Fruit fly (Drosophila melanogaster) whole organism, embryonic: Measurements from ENCODE around the gene Fie.
A peak's percentile ranks its signal among the peaks of the same experiment; 100 is the strongest.

ENCODE experiments used
- ATbp ChIP-seq: fragments of 200-800 bp; sonication (Bioruptor generic); optimal IDR thresholded peaks from 2 replicates; lab custom pipeline; 2017; ENCODE audit warnings: missing biosample characterization, mild to moderate bottlenecking, missing genetic modification characterization, missing genetic modification reagents
- C15 ChIP-seq: fragments of 200-800 bp; sonication (Bioruptor generic); IDR thresholded peaks from 3 replicates; pipeline ENCODE4 v1.3.6; 2022; ENCODE audit warnings: missing biosample characterization, missing genetic modification characterization
- CG10565 ChIP-seq: fragments of 200-800 bp; sonication (Bioruptor generic); optimal IDR thresholded peaks from 3 replicates; lab custom pipeline; 2016; ENCODE audit warnings: missing biosample characterization, mild to moderate bottlenecking, missing genetic modification characterization
- CG11695 ChIP-seq: fragments of 200-800 bp; sonication (Bioruptor generic); IDR thresholded peaks from 3 replicates; pipeline ENCODE4 v1.3.6; 2022; ENCODE audit warnings: missing biosample characterization, missing genetic modification characterization
- CG14014 ChIP-seq: fragments of 200-800 bp; sonication (Bioruptor generic); IDR thresholded peaks from 2 replicates; pipeline ENCODE4 v1.3.6; 2022; ENCODE audit warnings: missing biosample characterization, missing genetic modification characterization
- CG15514 ChIP-seq: fragments of 200-800 bp; sonication (Bioruptor generic); optimal IDR thresholded peaks from 3 replicates; lab custom pipeline; 2017; ENCODE audit warnings: missing biosample characterization, missing genetic modification characterization, mild to moderate bottlenecking, moderate library complexity, missing genetic modification reagents
- CG15601 ChIP-seq: fragments of 200-800 bp; sonication (Bioruptor generic); optimal IDR thresholded peaks from 3 replicates; lab custom pipeline; 2019; ENCODE audit warnings: missing biosample characterization, mild to moderate bottlenecking, missing genetic modification characterization, moderate library complexity
- CG16779 ChIP-seq: fragments of 200-800 bp; sonication (Bioruptor generic); IDR thresholded peaks from 2 replicates; pipeline ENCODE4 v1.3.6; 2022; ENCODE audit warnings: missing biosample characterization, missing genetic modification characterization
- CG16863 ChIP-seq: fragments of 200-800 bp; sonication (Bioruptor generic); optimal IDR thresholded peaks from 3 replicates; lab custom pipeline; 2016; ENCODE audit warnings: missing biosample characterization, missing genetic modification characterization
- CG1832 ChIP-seq: fragments of 200-800 bp; sonication (Bioruptor generic); optimal IDR thresholded peaks from 2 replicates; lab custom pipeline; 2017; ENCODE audit warnings: missing biosample characterization, mild to moderate bottlenecking, missing genetic modification characterization, inconsistent platforms
- CG34422 ChIP-seq: fragments of 200-800 bp; sonication (Bioruptor generic); IDR thresholded peaks from 3 replicates; pipeline ENCODE4 v1.3.6; 2022; ENCODE audit warnings: missing biosample characterization, missing genetic modification characterization
- CG3847 ChIP-seq: fragments of 200-800 bp; sonication (Bioruptor generic); IDR thresholded peaks from 2 replicates; pipeline ENCODE4 v1.3.6; 2022; ENCODE audit warnings: missing biosample characterization, missing genetic modification characterization
- CG4360 ChIP-seq: fragments of 200-800 bp; sonication (Bioruptor generic); IDR thresholded peaks from 2 replicates; pipeline ENCODE4 v1.3.6; 2022; ENCODE audit warnings: missing biosample characterization, missing genetic modification characterization
- CG4707 ChIP-seq: fragments of 200-800 bp; sonication (Bioruptor generic); optimal IDR thresholded peaks from 2 replicates; lab custom pipeline; 2018; ENCODE audit warnings: missing biosample characterization, mild to moderate bottlenecking, missing genetic modification characterization, moderate library complexity
- CG7357 ChIP-seq: fragments of 200-800 bp; sonication (Bioruptor generic); IDR thresholded peaks from 3 replicates; pipeline ENCODE4 v1.3.6; 2022; ENCODE audit warnings: missing biosample characterization, missing genetic modification characterization
- CG7786 ChIP-seq: fragments of 200-800 bp; sonication (Bioruptor generic); optimal IDR thresholded peaks from 2 replicates; lab custom pipeline; 2016; ENCODE audit warnings: missing biosample characterization, missing genetic modification characterization
- Dek ChIP-seq: fragments of 200-800 bp; sonication (Bioruptor generic); optimal IDR thresholded peaks from 3 replicates; lab custom pipeline; 2019; ENCODE audit warnings: missing biosample characterization, mild to moderate bottlenecking, missing genetic modification characterization, moderate library complexity
- Dfd ChIP-seq, 2 experiments: fragments of >200 bp; optimal IDR thresholded peaks; 2 replicates each; lab custom pipeline; 2017; ENCODE audit warnings: missing biosample characterization in 2 of 2, missing genetic modification characterization in 2 of 2
- Doc3 ChIP-seq: fragments of 200-800 bp; sonication (Bioruptor generic); IDR thresholded peaks from 3 replicates; pipeline ENCODE4 v1.3.6; 2022; ENCODE audit warnings: missing biosample characterization, missing genetic modification characterization; ENCODE audit not compliant: partially characterized antibody
- HHEX ChIP-seq: fragments of 200-800 bp; sonication (Bioruptor generic); optimal IDR thresholded peaks from 3 replicates; lab custom pipeline; 2017; ENCODE audit warnings: missing biosample characterization, mild to moderate bottlenecking, missing genetic modification characterization, missing genetic modification reagents
- HLH3B ChIP-seq: fragments of 200-800 bp; sonication (Bioruptor generic); IDR thresholded peaks from 2 replicates; pipeline ENCODE4 v1.3.6; 2022; ENCODE audit warnings: missing biosample characterization, missing genetic modification characterization
- HLHmδ ChIP-seq: fragments of 200-800 bp; sonication (Bioruptor generic); optimal IDR thresholded peaks from 2 replicates; lab custom pipeline; 2018; ENCODE audit warnings: missing biosample characterization, mild to moderate bottlenecking, missing genetic modification characterization, moderate library complexity
- Hmr ChIP-seq: fragments of 200-800 bp; sonication (Bioruptor generic); optimal IDR thresholded peaks from 3 replicates; lab custom pipeline; 2017; ENCODE audit warnings: mild to moderate bottlenecking, missing biosample characterization, missing genetic modification reagents, missing genetic modification characterization
- Hmx ChIP-seq: fragments of 200-800 bp; sonication (Bioruptor generic); optimal IDR thresholded peaks from 2 replicates; lab custom pipeline; 2016; ENCODE audit warnings: missing biosample characterization, missing genetic modification characterization
- Hr3 ChIP-seq: fragments of 200-800 bp; sonication (Bioruptor generic); optimal IDR thresholded peaks from 3 replicates; lab custom pipeline; 2016; ENCODE audit warnings: missing biosample characterization, missing genetic modification characterization
- Hsf ChIP-seq: fragments of 200-800 bp; sonication (Bioruptor generic); optimal IDR thresholded peaks from 3 replicates; lab custom pipeline; 2016; ENCODE audit warnings: missing biosample characterization, missing genetic modification characterization
- Kr ChIP-seq: fragments of 200-800 bp; sonication (Bioruptor generic); optimal IDR thresholded peaks from 2 replicates; lab custom pipeline; 2017; ENCODE audit warnings: missing biosample characterization, mild to moderate bottlenecking, missing genetic modification characterization
- Lpt ChIP-seq: fragments of >200 bp; optimal IDR thresholded peaks from 2 replicates; lab custom pipeline; 2018; ENCODE audit warnings: missing biosample characterization, missing genetic modification characterization
- Spps ChIP-seq: fragments of 200-800 bp; sonication (Bioruptor generic); optimal IDR thresholded peaks from 2 replicates; lab custom pipeline; 2018; ENCODE audit warnings: missing biosample characterization, mild to moderate bottlenecking, missing genetic modification characterization
- Usf ChIP-seq: fragments of 200-800 bp; sonication (Bioruptor generic); optimal IDR thresholded peaks from 2 replicates; lab custom pipeline; 2017; ENCODE audit warnings: missing genotype, missing biosample characterization, missing genetic modification characterization
- bsh ChIP-seq, 2 experiments: fragments of 200-800 bp; sonication (Bioruptor generic); optimal IDR thresholded peaks; 2 replicates each; lab custom pipeline; 2017 to 2018; ENCODE audit warnings: mild to moderate bottlenecking in 2 of 2, missing biosample characterization in 2 of 2, missing genetic modification characterization in 2 of 2, moderate library complexity in 1 of 2
- cato ChIP-seq: fragments of 200-800 bp; sonication (Bioruptor generic); optimal IDR thresholded peaks from 2 replicates; lab custom pipeline; 2016; ENCODE audit warnings: missing biosample characterization, missing genetic modification characterization, borderline replicate concordance
- cg ChIP-seq: fragments of 200-800 bp; sonication (Bioruptor generic); optimal IDR thresholded peaks from 3 replicates; lab custom pipeline; 2019; ENCODE audit warnings: missing biosample characterization, mild to moderate bottlenecking, missing genetic modification characterization, moderate library complexity
- chif ChIP-seq, 2 experiments: fragments of 200-800 bp; sonication (Bioruptor generic); optimal IDR thresholded peaks; 3 replicates each; lab custom pipeline; 2016; ENCODE audit warnings: missing biosample characterization in 2 of 2, missing genetic modification characterization in 2 of 2
- crc ChIP-seq: fragments of 200-800 bp; sonication (Bioruptor generic); optimal IDR thresholded peaks from 2 replicates; lab custom pipeline; 2016; ENCODE audit warnings: missing biosample characterization, missing genetic modification characterization
- dm ChIP-seq: fragments of 200-800 bp; sonication (Bioruptor generic); optimal IDR thresholded peaks from 3 replicates; lab custom pipeline; 2016; ENCODE audit warnings: missing biosample characterization, missing genetic modification characterization
- dmrt11E ChIP-seq: fragments of 200-800 bp; sonication (Bioruptor generic); optimal IDR thresholded peaks from 3 replicates; lab custom pipeline; 2018; ENCODE audit warnings: missing biosample characterization, mild to moderate bottlenecking, missing genetic modification characterization, moderate library complexity
- en ChIP-seq: fragments of 200-800 bp; sonication (Bioruptor generic); optimal IDR thresholded peaks from 2 replicates; lab custom pipeline; 2016; ENCODE audit warnings: missing biosample characterization, missing genetic modification characterization
- ewg ChIP-seq: fragments of 200-800 bp; sonication (Bioruptor generic); optimal IDR thresholded peaks from 3 replicates; lab custom pipeline; 2017; ENCODE audit warnings: mild to moderate bottlenecking, missing biosample characterization, missing genetic modification reagents, missing genetic modification characterization
- gro ChIP-seq: fragments of 200-800 bp; sonication (Bioruptor generic); optimal IDR thresholded peaks from 2 replicates; lab custom pipeline; 2016; ENCODE audit warnings: missing biosample characterization, missing genetic modification characterization
- jumu ChIP-seq: fragments of 200-800 bp; sonication (Bioruptor generic); optimal IDR thresholded peaks from 3 replicates; lab custom pipeline; 2016; ENCODE audit warnings: missing biosample characterization, missing genetic modification characterization
- maf-S ChIP-seq: fragments of 200-800 bp; sonication (Bioruptor generic); optimal IDR thresholded peaks from 2 replicates; lab custom pipeline; 2016; ENCODE audit warnings: missing biosample characterization, missing genetic modification characterization
- mld ChIP-seq: fragments of 200-800 bp; sonication (Bioruptor generic); IDR thresholded peaks from 3 replicates; pipeline ENCODE4 v1.3.6; 2022; ENCODE audit warnings: missing biosample characterization, missing genetic modification characterization; ENCODE audit not compliant: partially characterized antibody
- p53 ChIP-seq: fragments of 200-800 bp; sonication (Bioruptor generic); optimal IDR thresholded peaks from 2 replicates; lab custom pipeline; 2016; ENCODE audit warnings: missing biosample characterization, missing genetic modification characterization
- sc ChIP-seq, 3 experiments: fragments of >200 bp in 2 of 3; fragments of 200-800 bp in 1 of 3; sonication (Bioruptor generic) in 1 of 3; optimal IDR thresholded peaks; 2 replicates in 2 of 3; 3 replicates in 1 of 3; lab custom pipeline; 2017; ENCODE audit warnings: mild to moderate bottlenecking in 1 of 3, missing biosample characterization in 1 of 3, missing genetic modification characterization in 1 of 3, missing genetic modification reagents in 1 of 3
- sqz ChIP-seq: fragments of 200-800 bp; sonication (Bioruptor generic); optimal IDR thresholded peaks from 3 replicates; lab custom pipeline; 2018; ENCODE audit warnings: missing biosample characterization, mild to moderate bottlenecking, missing genetic modification characterization
- twi ChIP-seq: fragments of 200-800 bp; optimal IDR thresholded peaks from 2 replicates; lab custom pipeline; 2019; ENCODE audit warnings: missing biosample characterization, mild to moderate bottlenecking, missing genetic modification characterization, moderate library complexity
- unc-4 ChIP-seq: fragments of 200-800 bp; sonication (Bioruptor generic); IDR thresholded peaks from 2 replicates; pipeline ENCODE4 v1.3.6; 2022; ENCODE audit warnings: missing biosample characterization, missing genetic modification characterization; ENCODE audit not compliant: partially characterized antibody
- zfh2 ChIP-seq: fragments of 200-800 bp; sonication (Bioruptor generic); optimal IDR thresholded peaks from 2 replicates; lab custom pipeline; 2016; ENCODE audit warnings: missing biosample characterization, missing genetic modification characterization

Fie gene

dm6 chr3L:3902491-3903198, 10.3 kb downstream of the Fie start, which contains the start of gene Ubi-p63E (continued):
- no peak for TF ChIP-seq crc (GFP tag; lab: Kevin White, UChicago)
- no peak for TF ChIP-seq C15 (GFP tag; lab: Robert Waterston, UW)
- TF ChIP-seq Dfd (GFP tag; optimal IDR thresholded peaks at IDR 0.05; lab: Kevin White, UChicago) = no peak
- peak in 1 of 2 experiments; percentile 62 for TF ChIP-seq bsh (GFP tag; optimal IDR thresholded peaks at IDR 0.05; lab: Kevin White, UChicago)
- no peak for TF ChIP-seq CG1832
- TF ChIP-seq CG4360 = no peak
- TF ChIP-seq zfh2 (GFP tag; lab: Kevin White, UChicago) = peak; percentile 50
- TF ChIP-seq Hr3 (GFP tag; lab: Kevin White, UChicago) = peak; percentile 56
- no peak for TF ChIP-seq CG14014 (GFP tag; lab: Robert Waterston, UW)
- no peak for TF ChIP-seq ATbp (GFP tag; lab: Kevin White, UChicago)
- peak; percentile 54 for TF ChIP-seq HLHmδ (GFP tag; lab: Kevin White, UChicago)
- peak; percentile 58 for TF ChIP-seq CG15514
- TF ChIP-seq Usf (GFP tag; lab: Kevin White, UChicago) = peak; percentile 58
- TF ChIP-seq chif (GFP tag; optimal IDR thresholded peaks at IDR 0.05; lab: Kevin White, UChicago) = peak; percentile 60 to 61
- no peak for TF ChIP-seq cg (GFP tag; lab: Kevin White, UChicago)
- no peak for TF ChIP-seq HLH3B (GFP tag; lab: Robert Waterston, UW)
- peak; percentile 62 for TF ChIP-seq gro (GFP tag; lab: Kevin White, UChicago)
- TF ChIP-seq sc (optimal IDR thresholded peaks at IDR 0.05; lab: Kevin White, UChicago) = no peak
- TF ChIP-seq sc (GFP tag; optimal IDR thresholded peaks at IDR 0.05; lab: Kevin White, UChicago) = peak; percentile 44
- peak; percentile 31 for TF ChIP-seq CG4707 (GFP tag; lab: Kevin White, UChicago)
- TF ChIP-seq unc-4 (GFP tag; lab: Robert Waterston, UW) = no peak
- TF ChIP-seq CG11695 = no peak
- TF ChIP-seq twi (tag; lab: Kevin White, UChicago) = peak; percentile 18
- no peak for TF ChIP-seq Kr (GFP tag; lab: Kevin White, UChicago)
- TF ChIP-seq CG3847 = no peak
- TF ChIP-seq dm (GFP tag; lab: Kevin White, UChicago) = peak; percentile 57
- TF ChIP-seq Spps (tag; lab: Kevin White, UChicago) = no peak
- TF ChIP-seq sqz = peak; percentile 74
- TF ChIP-seq p53 (GFP tag; lab: Kevin White, UChicago) = no peak
- TF ChIP-seq jumu (GFP tag; lab: Kevin White, UChicago) = peak; percentile 50
- TF ChIP-seq Dek (tag; lab: Kevin White, UChicago) = peak; percentile 49
- TF ChIP-seq CG16779 (GFP tag; lab: Robert Waterston, UW) = no peak
- TF ChIP-seq CG16863 = peak; percentile 26
- no peak for TF ChIP-seq mld
- TF ChIP-seq Hsf (GFP tag; lab: Kevin White, UChicago) = peak; percentile 73
- peak; percentile 34 for TF ChIP-seq cato (GFP tag; lab: Kevin White, UChicago)
- TF ChIP-seq CG7357 = 0 out of 3 replicates have a peak, but pooled peaks have one; percentile 6
- TF ChIP-seq CG7786 (GFP tag; lab: Kevin White, UChicago) = peak; percentile 58
- TF ChIP-seq Hmr (GFP tag; lab: Kevin White, UChicago) = peak; percentile 46
- TF ChIP-seq dmrt11E (tag; lab: Kevin White, UChicago) = peak; percentile 65
- no peak for TF ChIP-seq ewg (GFP tag; lab: Kevin White, UChicago)
- TF ChIP-seq en (GFP tag; lab: Kevin White, UChicago) = no peak
- TF ChIP-seq Lpt (GFP tag; lab: Kevin White, UChicago) = no peak
- no peak for TF ChIP-seq Doc3 (GFP tag; lab: Robert Waterston, UW)
- peak; percentile 27 for TF ChIP-seq maf-S (GFP tag; lab: Kevin White, UChicago)
- no peak for TF ChIP-seq CG10565 (GFP tag; lab: Kevin White, UChicago)
- no peak for TF ChIP-seq Hmx
- no peak for TF ChIP-seq CG34422 (GFP tag; lab: Robert Waterston, UW)
- peak; percentile 40 for TF ChIP-seq HHEX (GFP tag; lab: Kevin White, UChicago)
- TF ChIP-seq CG15601 = peak; percentile 5
